Worm (Caenorhabditis elegans): ENCODE measurements around the gene coq-3.

Gene coq-3

ce11 chrIV:14763938-14764718 is 32.0 kb downstream of the coq-3 start:
- TF ChIP-seq mec-3 (tag; optimal IDR thresholded peaks at IDR 0.05; ENCODE audit: borderline replicate concordance) = no peak
- TF ChIP-seq nhr-232 (tag; optimal IDR thresholded peaks at IDR 0.05) = no peak
- no peak for TF ChIP-seq hlh-13 (GFP tag; optimal IDR thresholded peaks at IDR 0.05)
- no peak for TF ChIP-seq ceh-19 (GFP tag; optimal IDR thresholded peaks at IDR 0.05)
- no peak for TF ChIP-seq ceh-45 (GFP tag; IDR thresholded peaks at IDR 0.05)
- no peak for TF ChIP-seq odd-2 (tag; optimal IDR thresholded peaks at IDR 0.05)
- TF ChIP-seq T23F11.4 (GFP tag; optimal IDR thresholded peaks at IDR 0.05) = no peak
- TF ChIP-seq pag-3 (tag; optimal IDR thresholded peaks at IDR 0.05; ENCODE audit: borderline replicate concordance) = no peak
- TF ChIP-seq che-1 (tag; optimal IDR thresholded peaks at IDR 0.05) = no peak

ce11 chrIV:14763348-14763747 is 32.8 kb downstream of the coq-3 start:
- TF ChIP-seq elt-2 (tag; optimal IDR thresholded peaks at IDR 0.05) = peak; percentile 4
- TF ChIP-seq ceh-31 (tag; optimal IDR thresholded peaks at IDR 0.05) = peak; percentile 44
- peak; percentile 16 for TF ChIP-seq unc-42 (tag; optimal IDR thresholded peaks at IDR 0.05)
- peak; percentile 40 for TF ChIP-seq ceh-18 (tag; optimal IDR thresholded peaks at IDR 0.05)
- TF ChIP-seq hlh-30 (tag; optimal IDR thresholded peaks at IDR 0.05; ENCODE audit: insufficient read depth) = peak; percentile 93
- TF ChIP-seq sox-2 (GFP tag; IDR thresholded peaks at IDR 0.05) = 0 out of 2 replicates have a peak, but pooled peaks have one; percentile 43
- peak; percentile 27 for TF ChIP-seq nfya-1 (tag; optimal IDR thresholded peaks at IDR 0.05)
- peak; percentile 24 for TF ChIP-seq tbx-2 (tag; optimal IDR thresholded peaks at IDR 0.05)

- no peak for TF ChIP-seq fkh-6 (tag; optimal IDR thresholded peaks at IDR 0.05)
- no peak for TF ChIP-seq zip-5 (tag; optimal IDR thresholded peaks at IDR 0.05)
- TF ChIP-seq pag-3 (tag; optimal IDR thresholded peaks at IDR 0.05; ENCODE audit: borderline replicate concordance) = no peak
- no peak for TF ChIP-seq ceh-19 (GFP tag; optimal IDR thresholded peaks at IDR 0.05)
- TF ChIP-seq elt-4 (tag; optimal IDR thresholded peaks at IDR 0.05) = no peak
- no peak for TF ChIP-seq pha-2 (tag; optimal IDR thresholded peaks at IDR 0.05)
Measured at ce11 chrIV:14760845-14761244, 35.3 kb downstream of the coq-3 start, which contains the start of gene ptp-5.2. Gene ptp-5.2, minus strand, starts transcription at chrIV:14760945.

- TF ChIP-seq hlh-13 (GFP tag; optimal IDR thresholded peaks at IDR 0.05) (no peak), rnt-1 (tag; optimal IDR thresholded peaks at IDR 0.05) (no peak), gmeb-2 (tag; optimal IDR thresholded peaks at IDR 0.05) (no peak), syd-9 (tag; optimal IDR thresholded peaks at IDR 0.05) (no peak), F13H6.1 (tag; optimal IDR thresholded peaks at IDR 0.05) (no peak), K09A11.1 (tag; optimal IDR thresholded peaks at IDR 0.05; ENCODE audit: insufficient read depth) (no peak)
Measured at ce11 chrIV:14759662-14760061, 36.5 kb downstream of the coq-3 start.

ce11 chrIV:14757786-14758185 is 38.3 kb downstream of the coq-3 start:
- TF ChIP-seq K09A11.1 (tag; optimal IDR thresholded peaks at IDR 0.05; ENCODE audit: insufficient read depth) (no peak), che-1 (tag; optimal IDR thresholded peaks at IDR 0.05) (no peak), pha-2 (tag; optimal IDR thresholded peaks at IDR 0.05) (no peak)

- TF ChIP-seq fkh-6 (tag; optimal IDR thresholded peaks at IDR 0.05) (no peak), ama-1 (optimal IDR thresholded peaks at IDR 0.05) (no peak), ztf-16 (tag; optimal IDR thresholded peaks at IDR 0.05) (no peak), ref-2 (tag; optimal IDR thresholded peaks at IDR 0.05) (no peak), npax-4 (tag; optimal IDR thresholded peaks at IDR 0.05) (no peak), nhr-232 (tag; optimal IDR thresholded peaks at IDR 0.05) (no peak), pag-3 (tag; optimal IDR thresholded peaks at IDR 0.05; ENCODE audit: borderline replicate concordance) (no peak), eyg-1 (tag; optimal IDR thresholded peaks at IDR 0.05) (no peak), ceh-24 (tag; optimal IDR thresholded peaks at IDR 0.05) (no peak), ets-4 (tag; optimal IDR thresholded peaks at IDR 0.05) (no peak), unc-55 (GFP tag; optimal IDR thresholded peaks at IDR 0.05) (no peak), C08G9.2 (tag; optimal IDR thresholded peaks at IDR 0.05) (no peak), dmd-4 (tag; optimal IDR thresholded peaks at IDR 0.05; ENCODE audit: borderline replicate concordance) (no peak), hlh-15 (tag; optimal IDR thresholded peaks at IDR 0.05) (no peak), ceh-31 (tag; optimal IDR thresholded peaks at IDR 0.05) (no peak), odd-2 (tag; optimal IDR thresholded peaks at IDR 0.05) (no peak), sox-4 (tag; optimal IDR thresholded peaks at IDR 0.05) (no peak), ceh-34 (tag; optimal IDR thresholded peaks at IDR 0.05) (no peak)
Measured at ce11 chrIV:14754912-14755311, 41.2 kb downstream of the coq-3 start, which contains the start of gene Y57G11C.499. Gene Y57G11C.499, minus strand, starts transcription at chrIV:14754934.

Measured in whole organism, late embryonic.